Fruit fly (Drosophila melanogaster): ENCODE results near the gene Tnpo-SR.

DNA sequence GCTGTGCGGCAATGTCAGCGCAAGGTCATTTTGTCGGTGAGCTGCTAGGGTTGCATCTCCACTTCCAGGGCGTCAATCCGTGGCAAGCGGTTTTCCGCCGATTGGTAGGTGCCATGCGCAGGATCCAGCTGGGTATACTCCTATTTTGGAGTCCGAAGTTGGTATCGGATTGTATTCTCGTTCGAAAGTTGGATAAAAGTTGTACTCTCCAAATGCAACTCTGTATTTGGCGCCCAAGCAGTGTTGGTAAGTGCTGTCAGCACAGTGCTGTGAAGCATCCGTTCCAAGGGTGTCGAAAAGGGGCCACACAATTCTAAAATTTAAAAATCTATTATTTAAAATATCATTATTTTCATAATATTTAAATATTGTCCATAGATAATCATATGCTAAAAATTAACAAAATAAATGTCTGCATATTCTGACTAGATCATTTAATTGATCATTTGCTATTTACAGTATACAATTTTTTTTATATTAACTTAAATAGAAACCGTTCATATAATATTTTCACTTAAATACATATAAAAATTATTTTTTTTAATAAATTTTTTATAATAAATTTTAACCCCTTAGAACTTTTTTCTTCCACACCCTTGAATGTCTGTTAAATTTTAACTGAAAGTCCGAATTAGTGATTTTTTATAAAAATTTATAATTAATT lies 11.1 kb upstream of the Tnpo-SR start:
- TF ChIP-seq usp (GFP tag; optimal IDR thresholded peaks at IDR 0.05) (no peak), CG8478 (optimal IDR thresholded peaks at IDR 0.05) (no peak), Dll (optimal IDR thresholded peaks at IDR 0.05) (no peak)

All from whole organism.